Comparison of ENCODE assay signal across 1 fruit fly cellular context in genomic region chr3R:13645874-13646370, dm6.
TF ChIP-seq lines count a peak whose summit lies in the region.

sqd (minus strand) TSS chr3R:13646304.

TF ChIP-seq in whole organism, embryonic, 481 proteins besides CTCF, POLR2A, EP300 and RAD21 (continued from another document and continues in another):
- TF ChIP-seq Sry-δ (GFP tag; optimal IDR thresholded peaks at IDR 0.05; lab: Kevin White, UChicago) (peak; percentile 47), zen (tag; optimal IDR thresholded peaks at IDR 0.05; lab: Kevin White, UChicago) (peak; percentile 50), CG10209 (GFP tag; optimal IDR thresholded peaks at IDR 0.05; lab: Kevin White, UChicago) (peak; percentile 60), esg (GFP tag; conservative IDR thresholded peaks at IDR 0.05; lab: Robert Waterston, UW) (no peak), so (GFP tag; IDR thresholded peaks at IDR 0.05; lab: Robert Waterston, UW) (no peak), CG10462 (GFP tag; optimal IDR thresholded peaks at IDR 0.05; lab: Kevin White, UChicago) (no peak), CG9727 (GFP tag; optimal IDR thresholded peaks at IDR 0.05; lab: Kevin White, UChicago) (peak; percentile 61), Dbx (GFP tag; IDR thresholded peaks at IDR 0.05; lab: Robert Waterston, UW) (peak; percentile 25; the same call in 1 of the 3 replicates), CG11085 (GFP tag; IDR thresholded peaks at IDR 0.05; lab: Robert Waterston, UW) (no peak), vnd (GFP tag; IDR thresholded peaks at IDR 0.05; lab: Robert Waterston, UW; ENCODE audit: partially characterized antibody) (no peak), yki (optimal IDR thresholded peaks at IDR 0.05; lab: Kevin White, UChicago) (no peak), CG31224 (GFP tag; IDR thresholded peaks at IDR 0.05; lab: Robert Waterston, UW) (no peak), pnt (GFP tag; optimal IDR thresholded peaks at IDR 0.05; lab: Kevin White, UChicago) (no peak), CG42726 (GFP tag; IDR thresholded peaks at IDR 0.05; lab: Robert Waterston, UW; ENCODE audit: partially characterized antibody) (no peak; the same call in 1 of the 2 replicates), Doc2 (GFP tag; IDR thresholded peaks at IDR 0.05; lab: Robert Waterston, UW) (no peak), nom (GFP tag; optimal IDR thresholded peaks at IDR 0.05; lab: Kevin White, UChicago) (peak; percentile 30), hbn (GFP tag; IDR thresholded peaks at IDR 0.05; lab: Robert Waterston, UW; ENCODE audit: partially characterized antibody) (no peak), CG2678 (tag; optimal IDR thresholded peaks at IDR 0.05; lab: Kevin White, UChicago) (peak; percentile 34), CG4820 (GFP tag; optimal IDR thresholded peaks at IDR 0.05; lab: Kevin White, UChicago) (peak; percentile 22), h (optimal IDR thresholded peaks at IDR 0.05; lab: Kevin White, UChicago) (no peak), mirr (GFP tag; optimal IDR thresholded peaks at IDR 0.05; lab: Kevin White, UChicago) (no peak), slbo (GFP tag; IDR thresholded peaks at IDR 0.05; lab: Robert Waterston, UW) (no peak; the same call in none of the 2 replicates), CG14667 (GFP tag; IDR thresholded peaks at IDR 0.05; lab: Robert Waterston, UW) (no peak), otp (GFP tag; IDR thresholded peaks at IDR 0.05; lab: Robert Waterston, UW) (no peak), grau (tag; optimal IDR thresholded peaks at IDR 0.05; lab: Kevin White, UChicago) (peak; percentile 31), amos (GFP tag; IDR thresholded peaks at IDR 0.05; lab: Robert Waterston, UW; ENCODE audit: partially characterized antibody) (no peak), TFAM (GFP tag; optimal IDR thresholded peaks at IDR 0.05; lab: Kevin White, UChicago) (no peak), CG10321 (GFP tag; IDR thresholded peaks at IDR 0.05; lab: Robert Waterston, UW) (0 out of 2 replicates have a peak, but pooled peaks have one; percentile 16), Dref (GFP tag; IDR thresholded peaks at IDR 0.05; lab: Robert Waterston, UW) (no peak), CG9215 (GFP tag; IDR thresholded peaks at IDR 0.05; lab: Robert Waterston, UW) (no peak), CG2120 (GFP tag; optimal IDR thresholded peaks at IDR 0.05; lab: Kevin White, UChicago) (peak; percentile 37), mld (GFP tag; IDR thresholded peaks at IDR 0.05; lab: Robert Waterston, UW; ENCODE audit: partially characterized antibody) (no peak), chif (GFP tag; optimal IDR thresholded peaks at IDR 0.05; lab: Kevin White, UChicago) (peak; percentile 16 to 26), sob (GFP tag; IDR thresholded peaks at IDR 0.05; lab: Robert Waterston, UW) (0 out of 2 replicates have a peak, but pooled peaks have one; percentile 28), crp (GFP tag; optimal IDR thresholded peaks at IDR 0.05; lab: Kevin White, UChicago) (no peak), CG15514 (GFP tag; optimal IDR thresholded peaks at IDR 0.05; lab: Kevin White, UChicago) (peak; percentile 64), Atf6 (GFP tag; IDR thresholded peaks at IDR 0.05; lab: Robert Waterston, UW) (peak; percentile 38; the same call in 1 of the 2 replicates), Bdp1 (GFP tag; optimal IDR thresholded peaks at IDR 0.05; lab: Kevin White, UChicago) (no peak), Oli (tag; optimal IDR thresholded peaks at IDR 0.05; lab: Kevin White, UChicago) (peak; percentile 35), CG7963 (GFP tag; IDR thresholded peaks at IDR 0.05; lab: Robert Waterston, UW; ENCODE audit: partially characterized antibody) (no peak), corto (GFP tag; optimal IDR thresholded peaks at IDR 0.05; lab: Kevin White, UChicago) (no peak), CG3838 (GFP tag; optimal IDR thresholded peaks at IDR 0.05; lab: Kevin White, UChicago) (no peak), lilli (GFP tag; optimal IDR thresholded peaks at IDR 0.05; lab: Kevin White, UChicago) (peak; percentile 56), Lpt (GFP tag; optimal IDR thresholded peaks at IDR 0.05; lab: Kevin White, UChicago) (no peak), vvl (GFP tag; IDR thresholded peaks at IDR 0.05; lab: Robert Waterston, UW) (peak; percentile 53), bsh (GFP tag; optimal IDR thresholded peaks at IDR 0.05; lab: Kevin White, UChicago) (peak in 1 of 2 experiments; percentile 42), CG11093 (GFP tag; IDR thresholded peaks at IDR 0.05; lab: Robert Waterston, UW) (no peak), E2f2 (GFP tag; IDR thresholded peaks at IDR 0.05; lab: Robert Waterston, UW) (peak; percentile 45), CG18262 (tag; optimal IDR thresholded peaks at IDR 0.05; lab: Kevin White, UChicago) (no peak), CG13424 (tag; optimal IDR thresholded peaks at IDR 0.05; lab: Kevin White, UChicago) (peak; percentile 40), CG8359 (GFP tag; optimal IDR thresholded peaks at IDR 0.05; lab: Kevin White, UChicago; ENCODE audit: borderline replicate concordance) (peak; percentile 64), chinmo (GFP tag; IDR thresholded peaks at IDR 0.05; lab: Robert Waterston, UW; ENCODE audit: partially characterized antibody) (no peak), CG11560 (tag; IDR thresholded peaks at IDR 0.05; lab: Robert Waterston, UW) (no peak), CG17385 (GFP tag; optimal IDR thresholded peaks at IDR 0.05; lab: Kevin White, UChicago) (peak; percentile 43), klu (GFP tag; IDR thresholded peaks at IDR 0.05; lab: Robert Waterston, UW) (no peak), D19B (GFP tag; optimal IDR thresholded peaks at IDR 0.05; lab: Kevin White, UChicago) (peak; percentile 13), peb (GFP tag; IDR thresholded peaks at IDR 0.05; lab: Robert Waterston, UW) (0 out of 2 replicates have a peak, but pooled peaks have one; percentile 16), unc-4 (GFP tag; IDR thresholded peaks at IDR 0.05; lab: Robert Waterston, UW; ENCODE audit: partially characterized antibody) (no peak), jumu (GFP tag; optimal IDR thresholded peaks at IDR 0.05; lab: Kevin White, UChicago) (no peak), sna (GFP tag; IDR thresholded peaks at IDR 0.05; lab: Robert Waterston, UW; ENCODE audit: partially characterized antibody) (no peak), Mrtf (GFP tag; IDR thresholded peaks at IDR 0.05; lab: Robert Waterston, UW) (no peak), CG6654 (GFP tag; optimal IDR thresholded peaks at IDR 0.05; lab: Kevin White, UChicago) (peak; percentile 26), sd (tag; optimal IDR thresholded peaks at IDR 0.05; lab: Kevin White, UChicago) (no peak), Atf3 (GFP tag; optimal IDR thresholded peaks at IDR 0.05; lab: Kevin White, UChicago) (no peak), dan (GFP tag; IDR thresholded peaks at IDR 0.05; lab: Robert Waterston, UW) (no peak), Scr (GFP tag; IDR thresholded peaks at IDR 0.05; lab: Robert Waterston, UW; ENCODE audit: partially characterized antibody) (peak; percentile 30; the same call in 1 of the 2 replicates), Adf1 (GFP tag; IDR thresholded peaks at IDR 0.05; lab: Robert Waterston, UW) (no peak), BEAF-32 (GFP tag; optimal IDR thresholded peaks at IDR 0.05; lab: Kevin White, UChicago) (peak; percentile 55), CG1233 (GFP tag; optimal IDR thresholded peaks at IDR 0.05; lab: Kevin White, UChicago) (peak; percentile 48), MTF-1 (GFP tag; optimal IDR thresholded peaks at IDR 0.05; lab: Kevin White, UChicago; ENCODE audit: borderline replicate concordance) (no peak), Bgb (GFP tag; IDR thresholded peaks at IDR 0.05; lab: Robert Waterston, UW; ENCODE audit: partially characterized antibody) (peak; percentile 15; the same call in 1 of the 2 replicates), fru (optimal IDR thresholded peaks at IDR 0.05; lab: Kevin White, UChicago) (no peak), CG17361 (GFP tag; IDR thresholded peaks at IDR 0.05; lab: Robert Waterston, UW) (no peak), crol (GFP tag; IDR thresholded peaks at IDR 0.05; lab: Robert Waterston, UW) (no peak), tup (GFP tag; optimal IDR thresholded peaks at IDR 0.05; lab: Kevin White, UChicago) (no peak), fu2 (GFP tag; optimal IDR thresholded peaks at IDR 0.05; lab: Kevin White, UChicago) (peak; percentile 29), CG8290 (GFP tag; optimal IDR thresholded peaks at IDR 0.05; lab: Kevin White, UChicago) (no peak), CG8290 (tag; optimal IDR thresholded peaks at IDR 0.05; lab: Kevin White, UChicago) (peak in 1 of 2 experiments; percentile 73), emc (GFP tag; optimal IDR thresholded peaks at IDR 0.05; lab: Kevin White, UChicago) (no peak), pita (GFP tag; optimal IDR thresholded peaks at IDR 0.05; lab: Kevin White, UChicago) (no peak), gem (tag; optimal IDR thresholded peaks at IDR 0.05; lab: Kevin White, UChicago) (peak; percentile 36), Sry-β (GFP tag; optimal IDR thresholded peaks at IDR 0.05; lab: Kevin White, UChicago) (peak; percentile 13), CG15073 (GFP tag; optimal IDR thresholded peaks at IDR 0.05; lab: Kevin White, UChicago) (no peak), gsb-n (tag; optimal IDR thresholded peaks at IDR 0.05; lab: Kevin White, UChicago) (peak; percentile 12), en (GFP tag; optimal IDR thresholded peaks at IDR 0.05; lab: Kevin White, UChicago) (peak; percentile 12), Ptx1 (GFP tag; IDR thresholded peaks at IDR 0.05; lab: Robert Waterston, UW) (no peak), CG17359 (tag; optimal IDR thresholded peaks at IDR 0.05; lab: Kevin White, UChicago) (peak; percentile 53), CG11504 (tag; optimal IDR thresholded peaks at IDR 0.05; lab: Kevin White, UChicago) (peak; percentile 41), Nf-YC (tag; optimal IDR thresholded peaks at IDR 0.05; lab: Kevin White, UChicago) (no peak), MBD-R2 (GFP tag; IDR thresholded peaks at IDR 0.05; lab: Robert Waterston, UW) (peak; percentile 27; the same call in 1 of the 2 replicates), Camta (GFP tag; optimal IDR thresholded peaks at IDR 0.05; lab: Kevin White, UChicago) (peak; percentile 48), CG4404 (GFP tag; IDR thresholded peaks at IDR 0.05; lab: Robert Waterston, UW) (no peak), Dip3 (GFP tag; optimal IDR thresholded peaks at IDR 0.05; lab: Kevin White, UChicago) (peak; percentile 40), scrt (GFP tag; optimal IDR thresholded peaks at IDR 0.05; lab: Kevin White, UChicago) (peak; percentile 54), CG12236 (GFP tag; optimal IDR thresholded peaks at IDR 0.05; lab: Kevin White, UChicago) (peak; percentile 27), CG4854 (GFP tag; optimal IDR thresholded peaks at IDR 0.05; lab: Kevin White, UChicago) (no peak), dati (GFP tag; IDR thresholded peaks at IDR 0.05; lab: Robert Waterston, UW) (no peak), CG4424 (GFP tag; optimal IDR thresholded peaks at IDR 0.05; lab: Kevin White, UChicago) (peak; percentile 46), HLHmδ (GFP tag; optimal IDR thresholded peaks at IDR 0.05; lab: Kevin White, UChicago) (peak; percentile 8), trem (tag; optimal IDR thresholded peaks at IDR 0.05; lab: Kevin White, UChicago) (peak; percentile 63), bowl (GFP tag; IDR thresholded peaks at IDR 0.05; lab: Robert Waterston, UW) (no peak), CG6765 (GFP tag; optimal IDR thresholded peaks at IDR 0.05; lab: Kevin White, UChicago) (peak; percentile 45), kni (GFP tag; optimal IDR thresholded peaks at IDR 0.05; lab: Kevin White, UChicago) (peak; percentile 76), chn (GFP tag; optimal IDR thresholded peaks at IDR 0.05; lab: Kevin White, UChicago) (peak; percentile 66), sim (GFP tag; IDR thresholded peaks at IDR 0.05; lab: Robert Waterston, UW) (0 out of 2 replicates have a peak, but pooled peaks have one; percentile 34), CG11723 (GFP tag; optimal IDR thresholded peaks at IDR 0.05; lab: Kevin White, UChicago) (peak; percentile 15), CG9932 (GFP tag; IDR thresholded peaks at IDR 0.05; lab: Robert Waterston, UW) (no peak), knrl (GFP tag; IDR thresholded peaks at IDR 0.05; lab: Robert Waterston, UW; ENCODE audit: partially characterized antibody) (no peak), CG31388 (GFP tag; optimal IDR thresholded peaks at IDR 0.05; lab: Kevin White, UChicago) (no peak), CG13775 (GFP tag; optimal IDR thresholded peaks at IDR 0.05; lab: Kevin White, UChicago) (peak; percentile 50), Tbp (GFP tag; optimal IDR thresholded peaks at IDR 0.05; lab: Kevin White, UChicago) (no peak), ap (GFP tag; IDR thresholded peaks at IDR 0.05; lab: Robert Waterston, UW) (no peak), CG16813 (GFP tag; IDR thresholded peaks at IDR 0.05; lab: Robert Waterston, UW; ENCODE audit: partially characterized antibody) (0 out of 3 replicates have a peak, but pooled peaks have one; percentile 28), CG3065 (GFP tag; optimal IDR thresholded peaks at IDR 0.05; lab: Kevin White, UChicago) (no peak), HLH3B (GFP tag; IDR thresholded peaks at IDR 0.05; lab: Robert Waterston, UW) (peak; percentile 13; the same call in 1 of the 2 replicates), gt (GFP tag; IDR thresholded peaks at IDR 0.05; lab: Robert Waterston, UW) (no peak), CG5180 (GFP tag; optimal IDR thresholded peaks at IDR 0.05; lab: Kevin White, UChicago) (no peak), gce (GFP tag; IDR thresholded peaks at IDR 0.05; lab: Robert Waterston, UW) (no peak), cato (GFP tag; optimal IDR thresholded peaks at IDR 0.05; lab: Kevin White, UChicago; ENCODE audit: borderline replicate concordance) (peak; percentile 34), grn (GFP tag; optimal IDR thresholded peaks at IDR 0.05; lab: Kevin White, UChicago) (no peak), CG9609 (GFP tag; optimal IDR thresholded peaks at IDR 0.05; lab: Kevin White, UChicago) (no peak), CG10147 (GFP tag; optimal IDR thresholded peaks at IDR 0.05; lab: Kevin White, UChicago) (no peak), B-H1 (GFP tag; IDR thresholded peaks at IDR 0.05; lab: Robert Waterston, UW) (no peak), CG3726 (GFP tag; IDR thresholded peaks at IDR 0.05; lab: Robert Waterston, UW) (no peak), nmo (GFP tag; optimal IDR thresholded peaks at IDR 0.05; lab: Kevin White, UChicago) (peak; percentile 52), CG17829 (tag; optimal IDR thresholded peaks at IDR 0.05; lab: Kevin White, UChicago) (peak; percentile 29), CG2202 (tag; optimal IDR thresholded peaks at IDR 0.05; lab: Kevin White, UChicago) (peak; percentile 5), danr (GFP tag; IDR thresholded peaks at IDR 0.05; lab: Robert Waterston, UW) (no peak), exex (tag; optimal IDR thresholded peaks at IDR 0.05; lab: Kevin White, UChicago) (peak; percentile 21), trh (GFP tag; optimal IDR thresholded peaks at IDR 0.05; lab: Kevin White, UChicago) (no peak), jing (GFP tag; optimal IDR thresholded peaks at IDR 0.05; lab: Kevin White, UChicago) (no peak)
